Fruit fly (Drosophila melanogaster) whole organism, embryonic: ENCODE measurements around the gene CG44837.

Source experiments
- Aef1 ChIP-seq: fragments of 200-800 bp; sonication (Bioruptor generic); IDR thresholded peaks from 3 replicates; pipeline ENCODE4 v1.3.6; 2022; ENCODE audit warnings: missing biosample characterization, missing genetic modification characterization
- Atf3 ChIP-seq: fragments of 200-800 bp; sonication (Bioruptor generic); optimal IDR thresholded peaks from 3 replicates; lab custom pipeline; 2016; ENCODE audit warnings: missing biosample characterization, missing genetic modification characterization
- B-H2 ChIP-seq: fragments of 200-800 bp; sonication (Bioruptor generic); optimal IDR thresholded peaks from 2 replicates; lab custom pipeline; 2018; ENCODE audit warnings: missing biosample characterization, mild to moderate bottlenecking, missing genetic modification characterization
- CG13287 ChIP-seq: fragments of 200-800 bp; sonication (Bioruptor generic); IDR thresholded peaks from 2 replicates; pipeline ENCODE4 v1.3.6; 2022; ENCODE audit warnings: missing biosample characterization, missing genetic modification characterization; ENCODE audit not compliant: partially characterized antibody
- CG13775 ChIP-seq: fragments of 200-800 bp; sonication (Bioruptor generic); optimal IDR thresholded peaks from 3 replicates; lab custom pipeline; 2017; ENCODE audit warnings: missing biosample characterization, mild to moderate bottlenecking, missing genetic modification characterization
- CG15479 ChIP-seq: fragments of 200-800 bp; sonication (Bioruptor generic); optimal IDR thresholded peaks from 3 replicates; lab custom pipeline; 2019; ENCODE audit warnings: missing biosample characterization, mild to moderate bottlenecking, missing genetic modification characterization, moderate library complexity
- CG16779 ChIP-seq: fragments of 200-800 bp; sonication (Bioruptor generic); IDR thresholded peaks from 2 replicates; pipeline ENCODE4 v1.3.6; 2022; ENCODE audit warnings: missing biosample characterization, missing genetic modification characterization
- CG17186 ChIP-seq: fragments of 200-800 bp; sonication (Bioruptor generic); optimal IDR thresholded peaks from 3 replicates; lab custom pipeline; 2017; ENCODE audit warnings: missing biosample characterization, missing genetic modification reagents, missing genetic modification characterization
- CG17361 ChIP-seq: fragments of 200-800 bp; sonication (Bioruptor generic); IDR thresholded peaks from 3 replicates; pipeline ENCODE4 v1.3.6; 2022; ENCODE audit warnings: missing biosample characterization, missing genetic modification characterization
- CG17385 ChIP-seq: fragments of 200-800 bp; sonication (Bioruptor generic); optimal IDR thresholded peaks from 3 replicates; lab custom pipeline; 2018; ENCODE audit warnings: missing biosample characterization, mild to moderate bottlenecking, missing genetic modification characterization
- CG2889 ChIP-seq: fragments of 200-800 bp; sonication (Bioruptor generic); IDR thresholded peaks from 3 replicates; pipeline ENCODE4 v1.3.6; 2022; ENCODE audit warnings: missing biosample characterization, missing genetic modification characterization
- CG31365 ChIP-seq: fragments of 200-800 bp; sonication (Bioruptor generic); optimal IDR thresholded peaks from 2 replicates; lab custom pipeline; 2018; ENCODE audit warnings: missing biosample characterization, mild to moderate bottlenecking, missing genetic modification characterization
- CG3838 ChIP-seq: fragments of 200-800 bp; sonication (Bioruptor generic); optimal IDR thresholded peaks from 3 replicates; lab custom pipeline; 2016; ENCODE audit warnings: missing biosample characterization, missing genetic modification characterization
- CG4360 ChIP-seq: fragments of 200-800 bp; sonication (Bioruptor generic); IDR thresholded peaks from 2 replicates; pipeline ENCODE4 v1.3.6; 2022; ENCODE audit warnings: missing biosample characterization, missing genetic modification characterization
- CG4730 ChIP-seq: fragments of 200-800 bp; sonication (Bioruptor generic); IDR thresholded peaks from 2 replicates; pipeline ENCODE4 v1.3.6; 2022; ENCODE audit warnings: missing biosample characterization, missing genetic modification characterization
- CG4820 ChIP-seq: fragments of 200-800 bp; sonication (Bioruptor generic); optimal IDR thresholded peaks from 3 replicates; lab custom pipeline; 2016; ENCODE audit warnings: missing biosample characterization, missing genetic modification characterization
- CG5180 ChIP-seq: fragments of 200-800 bp; sonication (Bioruptor generic); optimal IDR thresholded peaks from 3 replicates; lab custom pipeline; 2017; ENCODE audit warnings: missing biosample characterization, missing genetic modification characterization, mild to moderate bottlenecking, moderate library complexity, missing genetic modification reagents
- CG6791 ChIP-seq: fragments of 200-800 bp; sonication (Bioruptor generic); IDR thresholded peaks from 3 replicates; pipeline ENCODE4 v1.3.6; 2022; ENCODE audit warnings: missing biosample characterization, missing genetic modification characterization; ENCODE audit not compliant: partially characterized antibody
- Chrac-16 ChIP-seq: fragments of 200-800 bp; sonication (Bioruptor generic); optimal IDR thresholded peaks from 3 replicates; lab custom pipeline; 2016; ENCODE audit warnings: missing biosample characterization, missing genetic modification characterization
- CoRest ChIP-seq: fragments of 200-800 bp; sonication (Bioruptor generic); optimal IDR thresholded peaks from 3 replicates; lab custom pipeline; 2018; ENCODE audit warnings: missing biosample characterization, mild to moderate bottlenecking, missing genetic modification characterization, moderate library complexity
- D19A ChIP-seq: fragments of 200-800 bp; optimal IDR thresholded peaks from 3 replicates; lab custom pipeline; 2019; ENCODE audit warnings: missing biosample characterization, mild to moderate bottlenecking, missing genetic modification characterization, moderate library complexity
- Dref ChIP-seq: fragments of 200-800 bp; sonication (Bioruptor generic); IDR thresholded peaks from 2 replicates; pipeline ENCODE4 v1.3.6; 2022; ENCODE audit warnings: missing biosample characterization, missing genetic modification characterization
- H2.0 ChIP-seq: fragments of 200-800 bp; sonication (Bioruptor generic); IDR thresholded peaks from 2 replicates; pipeline ENCODE4 v1.3.6; 2022; ENCODE audit warnings: missing biosample characterization, missing genetic modification characterization
- Hr39 ChIP-seq: fragments of >200 bp; optimal IDR thresholded peaks from 2 replicates; lab custom pipeline; 2017
- Med ChIP-seq: fragments of 200-800 bp; sonication (Bioruptor generic); peaks from one replicate; lab custom pipeline; 2016; ENCODE audit warnings: missing biosample characterization, missing genetic modification characterization, mild to moderate bottlenecking, inconsistent platforms, moderate library complexity
- Oaz ChIP-seq: fragments of 200-800 bp; sonication (Bioruptor generic); IDR thresholded peaks from 2 replicates; pipeline ENCODE4 v1.3.6; 2022; ENCODE audit warnings: missing biosample characterization, missing genetic modification characterization
- Sox102F ChIP-seq: fragments of 200-800 bp; sonication (Bioruptor generic); optimal IDR thresholded peaks from 2 replicates; lab custom pipeline; 2018; ENCODE audit warnings: missing biosample characterization, mild to moderate bottlenecking, missing genetic modification characterization, moderate library complexity
- TFAM ChIP-seq: fragments of 200-800 bp; sonication (Bioruptor generic); optimal IDR thresholded peaks from 2 replicates; lab custom pipeline; 2017; ENCODE audit warnings: missing biosample characterization, missing genetic modification characterization, inconsistent platforms
- Tbp ChIP-seq: fragments of >200 bp; optimal IDR thresholded peaks from 2 replicates; lab custom pipeline; 2018; ENCODE audit warnings: missing biosample characterization, missing genetic modification characterization
- Trl ChIP-seq, 3 experiments: fragments of >200 bp in 2 of 3; fragments of 200-800 bp in 1 of 3; sonication (Bioruptor generic) in 1 of 3; optimal IDR thresholded peaks; 2 replicates in 1 of 3; 3 replicates in 2 of 3; lab custom pipeline; 2016 to 2017; ENCODE audit warnings: missing biosample characterization in 1 of 3, missing genetic modification characterization in 1 of 3
- ac ChIP-seq: fragments of 200-800 bp; sonication (Bioruptor generic); optimal IDR thresholded peaks from 3 replicates; lab custom pipeline; 2017; ENCODE audit warnings: missing biosample characterization, mild to moderate bottlenecking, missing genetic modification characterization
- br ChIP-seq: fragments of >200 bp; optimal IDR thresholded peaks from 2 replicates; lab custom pipeline; 2017
- cad ChIP-seq: fragments of >200 bp; optimal IDR thresholded peaks from 2 replicates; lab custom pipeline; 2017; ENCODE audit warnings: missing biosample characterization, missing genetic modification characterization
- cg ChIP-seq: fragments of 200-800 bp; sonication (Bioruptor generic); optimal IDR thresholded peaks from 3 replicates; lab custom pipeline; 2019; ENCODE audit warnings: missing biosample characterization, mild to moderate bottlenecking, missing genetic modification characterization, moderate library complexity
- chif ChIP-seq, 2 experiments: fragments of 200-800 bp; sonication (Bioruptor generic); optimal IDR thresholded peaks; 3 replicates each; lab custom pipeline; 2016; ENCODE audit warnings: missing biosample characterization in 2 of 2, missing genetic modification characterization in 2 of 2
- chm ChIP-seq: fragments of 200-800 bp; sonication (Bioruptor generic); IDR thresholded peaks from 2 replicates; pipeline ENCODE4 v1.3.6; 2022; ENCODE audit warnings: missing biosample characterization, missing genetic modification characterization
- gfzf ChIP-seq: fragments of 200-800 bp; sonication (Bioruptor generic); optimal IDR thresholded peaks from 2 replicates; lab custom pipeline; 2016; ENCODE audit warnings: missing biosample characterization, mild to moderate bottlenecking, missing genetic modification characterization, moderate library complexity
- inv ChIP-seq: fragments of 200-800 bp; sonication (Bioruptor generic); IDR thresholded peaks from 2 replicates; pipeline ENCODE4 v1.3.6; 2022; ENCODE audit warnings: missing biosample characterization, missing genetic modification characterization; ENCODE audit not compliant: partially characterized antibody
- nerfin-1 ChIP-seq: fragments of 200-800 bp; sonication (Bioruptor generic); optimal IDR thresholded peaks from 3 replicates; lab custom pipeline; 2019; ENCODE audit warnings: missing biosample characterization, mild to moderate bottlenecking, missing genetic modification characterization, moderate library complexity
- onecut ChIP-seq: fragments of 200-800 bp; sonication (Bioruptor generic); IDR thresholded peaks from 2 replicates; pipeline ENCODE4 v1.3.6; 2022; ENCODE audit warnings: missing biosample characterization, missing genetic modification characterization
- peb ChIP-seq: fragments of 200-800 bp; sonication (Bioruptor generic); IDR thresholded peaks from 2 replicates; pipeline ENCODE4 v1.3.6; 2022; ENCODE audit warnings: missing biosample characterization, missing genetic modification characterization
- pros ChIP-seq: fragments of 200-800 bp; sonication (Bioruptor generic); optimal IDR thresholded peaks from 3 replicates; lab custom pipeline; 2019; ENCODE audit warnings: missing biosample characterization, mild to moderate bottlenecking, missing genetic modification characterization, moderate library complexity
- ranshi ChIP-seq: fragments of 200-800 bp; sonication (Bioruptor generic); IDR thresholded peaks from 2 replicates; pipeline ENCODE4 v1.3.6; 2022; ENCODE audit warnings: missing biosample characterization, missing genetic modification characterization
- sens ChIP-seq: fragments of 200-800 bp; sonication (Bioruptor generic); peaks from one replicate; lab custom pipeline; 2016; ENCODE audit warnings: missing biosample characterization, missing genetic modification characterization
- sens-2 ChIP-seq: fragments of 200-800 bp; sonication (Bioruptor generic); IDR thresholded peaks from 2 replicates; pipeline ENCODE4 v1.3.6; 2022; ENCODE audit warnings: missing biosample characterization, missing genetic modification characterization
- sima ChIP-seq: fragments of 200-800 bp; sonication (Bioruptor generic); optimal IDR thresholded peaks from 2 replicates; lab custom pipeline; 2016; ENCODE audit warnings: missing biosample characterization, missing genetic modification characterization
- slbo ChIP-seq: fragments of 200-800 bp; sonication (Bioruptor generic); IDR thresholded peaks from 2 replicates; pipeline ENCODE4 v1.3.6; 2022; ENCODE audit warnings: missing biosample characterization, missing genetic modification characterization
- tin ChIP-seq: fragments of 200-800 bp; sonication (Bioruptor generic); optimal IDR thresholded peaks from 3 replicates; lab custom pipeline; 2016; ENCODE audit warnings: missing biosample characterization, missing genetic modification characterization
- ttk ChIP-seq: fragments of 200-800 bp; sonication (Bioruptor generic); IDR thresholded peaks from 2 replicates; pipeline ENCODE4 v2.1.2; 2022; ENCODE audit warnings: missing biosample characterization, missing genetic modification characterization
- twi ChIP-seq: fragments of 200-800 bp; optimal IDR thresholded peaks from 2 replicates; lab custom pipeline; 2019; ENCODE audit warnings: missing biosample characterization, mild to moderate bottlenecking, missing genetic modification characterization, moderate library complexity

Gene CG44837

DNA sequence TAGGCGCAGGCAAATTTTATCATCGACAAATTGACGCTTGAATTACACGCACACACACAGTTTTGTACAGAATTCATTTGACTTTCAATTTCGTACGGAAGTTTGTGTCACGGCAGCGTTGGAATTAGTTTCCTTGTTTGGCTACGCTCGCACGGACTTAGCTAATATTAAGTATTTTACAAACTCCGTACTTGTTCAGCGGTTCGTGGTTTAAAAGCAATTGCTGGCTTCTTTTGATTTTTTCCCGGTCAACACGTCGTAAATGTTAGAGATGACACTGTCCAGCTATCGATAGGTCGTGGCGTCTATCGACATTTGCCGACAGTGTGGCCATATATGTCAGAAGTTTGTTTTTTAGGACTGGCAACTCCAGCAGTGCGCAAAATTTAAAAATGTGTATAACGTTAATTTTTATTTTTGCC is 105.4 kb downstream of the CG44837 start, which contains the start of gene CycA (continued):
- peak; percentile 90 for TF ChIP-seq CG13287 (GFP tag; lab: Robert Waterston, UW)
- no peak for TF ChIP-seq CG31365
- TF ChIP-seq CG2889 (GFP tag; lab: Robert Waterston, UW): no peak
- TF ChIP-seq br (lab: Kevin White, UChicago): no peak
- TF ChIP-seq Dref (GFP tag; lab: Robert Waterston, UW): peak; percentile 95
- TF ChIP-seq sima (GFP tag; lab: Kevin White, UChicago): no peak
- TF ChIP-seq Hr39 (lab: Kevin White, UChicago): no peak
- peak; percentile 65 for TF ChIP-seq CoRest (tag; lab: Kevin White, UChicago)
- no peak for TF ChIP-seq CG5180
- peak; percentile 73 for TF ChIP-seq CG17186
- peak; percentile 88 for TF ChIP-seq CG6791
- peak; percentile 26 for TF ChIP-seq D19A (tag; lab: Kevin White, UChicago)
- TF ChIP-seq sens-2 (GFP tag; lab: Robert Waterston, UW): no peak
- no peak for TF ChIP-seq CG4730 (GFP tag; lab: Robert Waterston, UW)
- no peak for TF ChIP-seq CG17361 (GFP tag; lab: Robert Waterston, UW)
- TF ChIP-seq Atf3 (GFP tag; lab: Kevin White, UChicago): no peak
- no peak for TF ChIP-seq TFAM (GFP tag; lab: Kevin White, UChicago)
- TF ChIP-seq Tbp (GFP tag; lab: Kevin White, UChicago): no peak
- no peak for TF ChIP-seq peb
- no peak for TF ChIP-seq CG4820 (GFP tag; lab: Kevin White, UChicago)
- TF ChIP-seq tin: no peak
- TF ChIP-seq Oaz (GFP tag; lab: Robert Waterston, UW): no peak
- peak; percentile 78 for TF ChIP-seq inv
- TF ChIP-seq CG16779 (GFP tag; lab: Robert Waterston, UW): no peak
- TF ChIP-seq B-H2 (GFP tag; lab: Kevin White, UChicago): no peak
- TF ChIP-seq CG13775 (GFP tag; lab: Kevin White, UChicago): no peak
- no peak for TF ChIP-seq chif (GFP tag; optimal IDR thresholded peaks at IDR 0.05; lab: Kevin White, UChicago)

DNA sequence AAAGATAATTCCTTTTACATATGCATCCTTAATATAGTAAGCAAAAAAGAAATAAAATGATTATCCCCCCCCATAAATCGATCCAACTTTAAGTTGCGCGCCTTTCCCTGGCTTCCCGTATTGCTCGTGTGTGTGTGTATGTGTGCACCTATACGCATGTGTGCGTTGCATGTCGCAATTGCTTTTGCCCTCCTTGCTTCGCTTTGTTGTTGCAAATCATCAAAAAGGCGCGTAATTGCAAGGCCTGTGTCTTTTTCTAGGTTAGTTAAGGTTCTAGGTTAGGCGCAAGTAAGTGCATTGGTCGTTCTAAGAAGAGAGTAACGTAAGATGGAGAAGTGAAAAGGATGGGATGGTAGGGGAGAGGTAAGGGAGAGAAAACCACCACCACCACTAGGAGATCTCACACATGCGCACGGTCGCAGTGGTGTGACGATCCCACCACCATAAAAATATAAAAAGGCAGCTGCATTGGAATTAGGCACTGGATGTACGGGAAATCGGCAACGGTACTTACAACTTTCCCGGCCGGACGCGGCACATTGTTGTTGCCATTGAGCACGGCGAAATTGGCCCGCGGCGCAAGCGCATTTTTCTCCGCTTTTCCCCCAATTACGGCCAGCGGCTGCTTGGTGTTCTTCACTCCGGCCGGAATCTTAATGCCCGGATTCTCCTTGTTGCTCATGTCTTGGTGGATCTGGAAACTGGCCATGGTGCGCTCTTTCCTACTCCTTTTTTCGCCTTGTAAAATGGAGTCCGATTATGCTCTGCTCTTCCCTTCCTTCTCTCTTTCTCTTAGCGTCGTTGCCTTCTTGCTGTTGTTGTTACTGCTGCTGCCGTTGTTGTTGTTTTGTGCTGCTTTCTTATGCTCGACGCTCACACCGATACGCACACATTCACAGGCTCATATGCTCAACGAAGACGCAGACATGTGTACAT is 106.0 kb downstream of the CG44837 start:
- no peak for TF ChIP-seq H2.0 (GFP tag; lab: Robert Waterston, UW)
- TF ChIP-seq CG4360 (GFP tag; lab: Robert Waterston, UW): peak; percentile 100
- TF ChIP-seq gfzf (GFP tag; lab: Kevin White, UChicago): no peak
- TF ChIP-seq cg (GFP tag; lab: Kevin White, UChicago): peak; percentile 79
- no peak for TF ChIP-seq slbo (GFP tag; lab: Robert Waterston, UW)
- TF ChIP-seq Sox102F (GFP tag; lab: Kevin White, UChicago): no peak
- no peak for TF ChIP-seq CG3838 (GFP tag; lab: Kevin White, UChicago)
- 0 out of 2 replicates have a peak, but pooled peaks have one; percentile 22 for TF ChIP-seq ranshi (GFP tag; lab: Robert Waterston, UW)
- TF ChIP-seq Aef1 (GFP tag; lab: Robert Waterston, UW): peak; percentile 64; the same call in 2 of the 3 replicates
- TF ChIP-seq ac (GFP tag; lab: Kevin White, UChicago): peak; percentile 12
- peak; percentile 79 for TF ChIP-seq CG15479 (GFP tag; lab: Kevin White, UChicago)
- peak; percentile 73 for TF ChIP-seq Med (GFP tag; lab: Kevin White, UChicago)
- TF ChIP-seq Chrac-16 (GFP tag; lab: Kevin White, UChicago): no peak
- TF ChIP-seq sens: peak; percentile 19
- TF ChIP-seq ttk (GFP tag; lab: Robert Waterston, UW): peak; percentile 32; the same call in 1 of the 2 replicates
- peak; percentile 87 for TF ChIP-seq nerfin-1 (tag; lab: Kevin White, UChicago)
- no peak for TF ChIP-seq onecut (GFP tag; lab: Robert Waterston, UW)
- peak; percentile 51 to 59 for TF ChIP-seq Trl (optimal IDR thresholded peaks at IDR 0.05; lab: Kevin White, UChicago)
- TF ChIP-seq Trl (GFP tag; optimal IDR thresholded peaks at IDR 0.05; lab: Kevin White, UChicago): no peak
- TF ChIP-seq twi (tag; lab: Kevin White, UChicago): peak; percentile 62
- TF ChIP-seq CG5180: no peak
- TF ChIP-seq pros (GFP tag; lab: Kevin White, UChicago): peak; percentile 92
- peak; percentile 71 for TF ChIP-seq cad (GFP tag; lab: Kevin White, UChicago)
- TF ChIP-seq CG17385 (GFP tag; lab: Kevin White, UChicago): no peak
- TF ChIP-seq chm (GFP tag; lab: Robert Waterston, UW): peak; percentile 36; the same call in 1 of the 2 replicates
